Worm (Caenorhabditis elegans): Measurements from ENCODE around the gene D2089.8.

Gene D2089.8

DNA sequence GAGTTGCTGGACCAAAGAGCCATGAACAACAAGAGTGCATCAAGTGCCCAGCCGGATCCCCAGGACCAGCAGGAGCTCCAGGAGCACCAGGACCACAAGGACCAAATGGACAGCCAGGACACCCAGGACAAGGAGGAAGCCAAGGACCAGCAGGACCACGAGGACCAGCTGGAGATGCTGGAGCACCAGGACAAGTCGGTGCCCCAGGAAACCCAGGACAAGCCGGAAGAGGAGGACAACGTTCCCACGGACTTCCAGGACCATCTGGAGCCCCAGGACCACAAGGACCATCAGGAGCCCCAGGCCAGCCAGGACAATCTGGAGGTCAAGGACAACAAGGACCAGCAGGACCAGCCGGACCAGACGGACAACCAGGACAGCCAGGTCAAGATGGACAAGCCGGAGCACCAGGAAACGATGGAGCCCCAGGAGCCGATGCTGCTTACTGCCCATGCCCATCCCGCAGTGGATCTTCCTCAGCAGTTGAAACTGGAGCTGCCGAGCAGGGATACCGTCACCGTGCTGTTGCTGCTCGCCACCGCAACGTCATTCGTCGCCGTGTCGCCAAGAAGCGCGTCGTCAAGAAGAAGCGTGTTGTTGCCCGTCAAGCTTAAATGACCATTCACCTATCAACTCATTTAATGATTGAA lies 42.9 kb upstream of the D2089.8 start:
- no peak for TF ChIP-seq K09A11.1 (tag; optimal IDR thresholded peaks at IDR 0.05; ENCODE audit: insufficient read depth)
- no peak for TF ChIP-seq pros-1 (tag; optimal IDR thresholded peaks at IDR 0.05)
- peak; percentile 52 for TF ChIP-seq hlh-6 (tag; optimal IDR thresholded peaks at IDR 0.05)
- TF ChIP-seq ets-4 (tag; optimal IDR thresholded peaks at IDR 0.05): no peak
- TF ChIP-seq pat-9 (tag; optimal IDR thresholded peaks at IDR 0.05): no peak
- no peak for TF ChIP-seq sox-2 (GFP tag; IDR thresholded peaks at IDR 0.05)
- TF ChIP-seq C08G9.2 (tag; optimal IDR thresholded peaks at IDR 0.05): peak; percentile 22
- TF ChIP-seq rnt-1 (tag; optimal IDR thresholded peaks at IDR 0.05): no peak
- TF ChIP-seq hlh-30 (tag; optimal IDR thresholded peaks at IDR 0.05; ENCODE audit: insufficient read depth): no peak
- no peak for TF ChIP-seq tbx-2 (tag; optimal IDR thresholded peaks at IDR 0.05)
- TF ChIP-seq pag-3 (tag; optimal IDR thresholded peaks at IDR 0.05; ENCODE audit: borderline replicate concordance): no peak
- TF ChIP-seq ceh-2 (tag; optimal IDR thresholded peaks at IDR 0.05): no peak
- TF ChIP-seq ceh-9 (tag; optimal IDR thresholded peaks at IDR 0.05): no peak
- TF ChIP-seq elt-4 (tag; optimal IDR thresholded peaks at IDR 0.05): peak; percentile 50
- TF ChIP-seq npax-4 (tag; optimal IDR thresholded peaks at IDR 0.05): no peak
- TF ChIP-seq ceh-6 (GFP tag; optimal IDR thresholded peaks at IDR 0.05): no peak
- TF ChIP-seq dve-1 (tag; optimal IDR thresholded peaks at IDR 0.05): no peak
- TF ChIP-seq nfya-1 (tag; optimal IDR thresholded peaks at IDR 0.05): no peak

DNA sequence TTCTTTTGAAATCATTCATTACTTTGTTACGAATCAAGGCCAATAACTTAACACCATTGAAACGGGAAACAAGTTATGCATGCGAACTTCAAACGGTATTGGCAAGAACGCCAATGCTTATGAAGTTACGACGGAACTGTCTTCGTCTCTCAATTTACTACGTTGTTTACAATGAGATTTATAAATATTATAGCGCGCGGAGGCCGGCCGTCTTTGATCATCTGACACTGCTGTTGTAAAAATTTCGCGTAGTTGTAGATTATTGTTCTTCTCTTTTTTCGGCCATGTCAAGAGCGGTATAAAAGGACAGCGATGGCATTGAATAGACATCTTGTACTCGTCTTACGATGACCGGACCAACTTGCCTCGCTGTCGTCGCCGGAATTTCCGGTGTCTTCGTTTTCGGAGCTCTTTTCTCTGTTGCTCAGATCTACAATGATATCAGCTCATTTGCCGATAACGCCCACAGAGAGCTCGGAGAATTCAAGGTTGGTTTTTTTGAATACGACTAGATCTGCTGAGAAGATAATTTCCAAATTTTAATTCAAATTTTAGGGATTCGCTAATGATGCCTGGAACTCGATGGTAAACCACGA lies 42.1 kb upstream of the D2089.8 start, which contains the start of gene col-39:
TSS of gene col-39 (plus strand) at position 342 of the 596 bp plus-strand sequence.
- TF ChIP-seq F13H6.1 (tag; optimal IDR thresholded peaks at IDR 0.05) (no peak), ref-2 (tag; optimal IDR thresholded peaks at IDR 0.05) (no peak), pha-4 (tag; optimal IDR thresholded peaks at IDR 0.05) (no peak), pax-1 (tag; optimal IDR thresholded peaks at IDR 0.05) (no peak), K09A11.1 (tag; optimal IDR thresholded peaks at IDR 0.05; ENCODE audit: insufficient read depth) (no peak), fkh-6 (tag; optimal IDR thresholded peaks at IDR 0.05) (no peak), ceh-48 (tag; optimal IDR thresholded peaks at IDR 0.05) (no peak), tbx-2 (tag; optimal IDR thresholded peaks at IDR 0.05) (no peak), ceh-14 (tag; optimal IDR thresholded peaks at IDR 0.05) (no peak)

DNA sequence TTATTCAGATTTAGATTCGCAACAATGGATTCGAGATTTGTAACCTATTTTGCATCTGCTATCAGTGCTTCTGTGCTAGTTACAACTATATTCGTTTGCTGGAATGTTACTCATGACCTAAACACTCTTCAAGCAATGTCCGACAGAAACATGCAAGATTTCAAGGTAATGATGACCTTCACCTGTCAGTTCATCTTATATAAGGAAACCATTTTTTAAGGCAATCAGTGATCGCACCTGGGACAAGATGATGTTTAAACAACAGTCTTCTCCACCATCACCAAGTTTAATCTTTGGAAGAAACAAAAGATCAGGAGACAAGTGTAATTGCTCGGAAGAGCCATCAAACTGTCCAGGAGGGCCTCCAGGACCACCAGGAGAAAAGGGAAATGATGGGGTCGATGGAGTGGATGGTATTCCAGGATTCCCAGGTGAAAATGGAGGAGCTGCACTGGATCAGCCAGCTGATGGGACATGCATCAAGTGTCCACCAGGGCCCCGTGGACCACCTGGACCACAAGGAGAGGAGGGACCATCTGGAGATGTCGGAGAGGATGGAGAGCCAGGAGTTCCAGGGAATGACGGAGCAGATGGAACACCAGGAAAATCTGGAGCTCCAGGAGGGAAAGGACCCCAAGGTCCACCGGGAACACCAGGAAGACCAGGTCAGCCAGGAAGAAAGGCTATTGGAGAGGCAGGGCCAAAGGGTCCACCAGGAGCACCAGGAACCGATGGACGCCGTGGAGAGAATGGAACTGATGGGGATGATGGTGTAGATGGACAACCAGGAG lies 41.2 kb upstream of the D2089.8 start, which contains the start of gene col-79:
TSS of gene col-79 (plus strand) at position 20 of the 791 bp plus-strand sequence.
- peak; percentile 40 for TF ChIP-seq hlh-6 (tag; optimal IDR thresholded peaks at IDR 0.05)
- no peak for TF ChIP-seq pqm-1 (tag; optimal IDR thresholded peaks at IDR 0.05)
- no peak for TF ChIP-seq fkh-10 (GFP tag; optimal IDR thresholded peaks at IDR 0.05)
- no peak for TF ChIP-seq ceh-30 (tag; optimal IDR thresholded peaks at IDR 0.05)
- TF ChIP-seq pros-1 (tag; optimal IDR thresholded peaks at IDR 0.05): no peak
- TF ChIP-seq rnt-1 (tag; optimal IDR thresholded peaks at IDR 0.05): no peak
- TF ChIP-seq elt-2 (tag; optimal IDR thresholded peaks at IDR 0.05): no peak

DNA sequence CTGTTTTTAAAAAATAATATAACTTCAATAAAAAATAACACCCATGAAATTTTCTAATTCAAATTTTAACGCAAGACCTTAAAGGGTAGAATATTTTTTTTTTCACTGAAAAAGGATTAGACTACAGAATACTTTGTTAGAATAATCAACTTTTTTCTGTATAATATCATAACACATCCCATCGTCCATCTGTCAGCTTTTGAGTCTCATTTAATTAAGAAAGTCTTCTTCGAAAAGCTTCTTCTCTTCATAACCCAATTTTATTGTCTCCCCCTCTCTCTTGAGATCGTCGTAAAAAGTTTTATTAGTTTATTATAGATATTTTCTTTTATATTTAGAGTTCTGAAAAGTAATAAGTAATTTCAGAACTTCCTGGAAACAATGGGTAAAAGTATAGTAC lies 33.5 kb upstream of the D2089.8 start:
- peak; percentile 77 for TF ChIP-seq unc-42 (tag; optimal IDR thresholded peaks at IDR 0.05)
- TF ChIP-seq ceh-22 (tag; optimal IDR thresholded peaks at IDR 0.05): no peak

DNA sequence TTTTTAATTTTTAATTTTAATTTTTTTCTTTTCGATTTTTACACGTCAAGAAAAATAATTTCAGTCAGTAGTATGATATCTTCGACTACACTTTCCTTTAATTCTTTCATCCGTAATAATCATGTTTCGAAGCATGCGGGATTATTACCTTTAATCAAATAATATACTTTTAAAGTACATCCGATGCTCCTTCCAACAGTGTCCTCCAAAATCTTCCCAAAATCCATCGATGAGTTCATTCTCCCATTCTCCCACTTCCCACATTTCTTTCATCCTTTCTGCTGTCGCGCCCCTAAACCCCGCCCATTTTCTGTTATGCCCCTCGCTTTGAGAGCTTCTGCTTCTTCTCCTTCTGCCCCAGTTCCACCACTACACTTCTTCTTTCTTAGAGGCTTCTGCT lies 32.1 kb upstream of the D2089.8 start, which contains the start of gene lgc-57:
TSS of gene lgc-57 (plus strand) at position 301 of the 400 bp plus-strand sequence.
- TF ChIP-seq dmd-4 (tag; optimal IDR thresholded peaks at IDR 0.05; ENCODE audit: borderline replicate concordance): no peak
- TF ChIP-seq elt-2 (tag; optimal IDR thresholded peaks at IDR 0.05): no peak
- TF ChIP-seq fax-1 (tag; optimal IDR thresholded peaks at IDR 0.05): no peak
- TF ChIP-seq ceh-9 (tag; optimal IDR thresholded peaks at IDR 0.05): no peak
- no peak for TF ChIP-seq zip-5 (tag; optimal IDR thresholded peaks at IDR 0.05)
- TF ChIP-seq ceh-19 (GFP tag; optimal IDR thresholded peaks at IDR 0.05): no peak
- no peak for TF ChIP-seq fkh-10 (GFP tag; optimal IDR thresholded peaks at IDR 0.05)
- TF ChIP-seq madf-2 (tag; optimal IDR thresholded peaks at IDR 0.05): no peak
- no peak for TF ChIP-seq lin-11 (tag; optimal IDR thresholded peaks at IDR 0.05)
- no peak for TF ChIP-seq C08G9.2 (tag; optimal IDR thresholded peaks at IDR 0.05)
- no peak for TF ChIP-seq sox-4 (tag; optimal IDR thresholded peaks at IDR 0.05)
- no peak for TF ChIP-seq K09A11.1 (tag; optimal IDR thresholded peaks at IDR 0.05; ENCODE audit: insufficient read depth)

Data from whole organism, late embryonic.